Fruit fly (Drosophila melanogaster) whole organism, embryonic: ENCODE measurements around the gene yellow-f2.
A peak's percentile ranks its signal among the peaks of the same experiment; 100 is the strongest.

Experiments used
- Aef1 ChIP-seq: fragments of 200-800 bp; sonication (Bioruptor generic); IDR thresholded peaks from 3 replicates; pipeline ENCODE4 v1.3.6; 2022; ENCODE audit warnings: missing biosample characterization, missing genetic modification characterization
- B-H2 ChIP-seq: fragments of 200-800 bp; sonication (Bioruptor generic); optimal IDR thresholded peaks from 2 replicates; lab custom pipeline; 2018; ENCODE audit warnings: missing biosample characterization, mild to moderate bottlenecking, missing genetic modification characterization
- Bgb ChIP-seq: fragments of 200-800 bp; sonication (Bioruptor generic); IDR thresholded peaks from 2 replicates; pipeline ENCODE4 v1.3.6; 2022; ENCODE audit warnings: missing biosample characterization, missing genetic modification characterization; ENCODE audit not compliant: partially characterized antibody
- C15 ChIP-seq: fragments of 200-800 bp; sonication (Bioruptor generic); IDR thresholded peaks from 3 replicates; pipeline ENCODE4 v1.3.6; 2022; ENCODE audit warnings: missing biosample characterization, missing genetic modification characterization
- CG10147 ChIP-seq: fragments of 200-800 bp; sonication (Bioruptor generic); optimal IDR thresholded peaks from 2 replicates; lab custom pipeline; 2019; ENCODE audit warnings: missing biosample characterization, mild to moderate bottlenecking, missing genetic modification characterization, moderate library complexity
- CG11247 ChIP-seq: fragments of 200-800 bp; sonication (Bioruptor generic); IDR thresholded peaks from 2 replicates; pipeline ENCODE4 v1.3.6; 2022; ENCODE audit warnings: missing biosample characterization, missing genetic modification characterization
- CG12942 ChIP-seq: fragments of 200-800 bp; sonication (Bioruptor generic); optimal IDR thresholded peaks from 3 replicates; lab custom pipeline; 2016; ENCODE audit warnings: missing biosample characterization, missing genetic modification characterization
- CG13123 ChIP-seq: fragments of 200-800 bp; sonication (Bioruptor generic); optimal IDR thresholded peaks from 2 replicates; lab custom pipeline; 2016; ENCODE audit warnings: missing biosample characterization, missing genetic modification characterization
- CG15073 ChIP-seq: fragments of 200-800 bp; sonication (Bioruptor generic); optimal IDR thresholded peaks from 2 replicates; lab custom pipeline; 2016; ENCODE audit warnings: missing biosample characterization, missing genetic modification characterization
- CG15479 ChIP-seq: fragments of 200-800 bp; sonication (Bioruptor generic); optimal IDR thresholded peaks from 3 replicates; lab custom pipeline; 2019; ENCODE audit warnings: missing biosample characterization, mild to moderate bottlenecking, missing genetic modification characterization, moderate library complexity
- CG17359 ChIP-seq: fragments of 200-800 bp; sonication (Bioruptor generic); optimal IDR thresholded peaks from 3 replicates; lab custom pipeline; 2018; ENCODE audit warnings: missing biosample characterization, mild to moderate bottlenecking, missing genetic modification characterization, moderate library complexity
- CG17829 ChIP-seq: fragments of 200-800 bp; optimal IDR thresholded peaks from 2 replicates; lab custom pipeline; 2019; ENCODE audit warnings: missing biosample characterization, mild to moderate bottlenecking, missing genetic modification characterization, moderate library complexity
- CG31365 ChIP-seq: fragments of 200-800 bp; sonication (Bioruptor generic); optimal IDR thresholded peaks from 2 replicates; lab custom pipeline; 2018; ENCODE audit warnings: missing biosample characterization, mild to moderate bottlenecking, missing genetic modification characterization
- CG3726 ChIP-seq: fragments of 200-800 bp; sonication (Bioruptor generic); IDR thresholded peaks from 3 replicates; pipeline ENCODE4, ENCODE4 v1.3.6; 2022; ENCODE audit warnings: missing biosample characterization, missing genetic modification characterization
- CG4360 ChIP-seq: fragments of 200-800 bp; sonication (Bioruptor generic); IDR thresholded peaks from 2 replicates; pipeline ENCODE4 v1.3.6; 2022; ENCODE audit warnings: missing biosample characterization, missing genetic modification characterization
- CG5953 ChIP-seq: fragments of 200-800 bp; sonication (Bioruptor generic); IDR thresholded peaks from 2 replicates; pipeline ENCODE4 v1.3.6; 2022; ENCODE audit warnings: missing biosample characterization, missing genetic modification characterization
- CG6254 ChIP-seq: fragments of 200-800 bp; sonication (Bioruptor generic); optimal IDR thresholded peaks from 3 replicates; lab custom pipeline; 2017; ENCODE audit warnings: mild to moderate bottlenecking, missing biosample characterization, missing genetic modification reagents, missing genetic modification characterization
- CG6683 ChIP-seq: fragments of 200-800 bp; sonication (Bioruptor generic); optimal IDR thresholded peaks from 2 replicates; lab custom pipeline; 2017; ENCODE audit warnings: missing biosample characterization, mild to moderate bottlenecking, missing genetic modification characterization, missing genetic modification reagents
- CG7987 ChIP-seq: fragments of 200-800 bp; sonication (Bioruptor generic); optimal IDR thresholded peaks from 2 replicates; lab custom pipeline; 2018; ENCODE audit warnings: missing biosample characterization, mild to moderate bottlenecking, missing genetic modification characterization, moderate library complexity
- CG9437 ChIP-seq: fragments of 200-800 bp; sonication (Bioruptor generic); optimal IDR thresholded peaks from 2 replicates; lab custom pipeline; 2018; ENCODE audit warnings: missing biosample characterization, mild to moderate bottlenecking, missing genetic modification characterization
- CG9727 ChIP-seq: fragments of 200-800 bp; sonication (Bioruptor generic); optimal IDR thresholded peaks from 3 replicates; lab custom pipeline; 2017; ENCODE audit warnings: missing biosample characterization, mild to moderate bottlenecking, missing genetic modification characterization
- CoRest ChIP-seq: fragments of 200-800 bp; sonication (Bioruptor generic); optimal IDR thresholded peaks from 3 replicates; lab custom pipeline; 2018; ENCODE audit warnings: missing biosample characterization, mild to moderate bottlenecking, missing genetic modification characterization, moderate library complexity
- D19A ChIP-seq: fragments of 200-800 bp; optimal IDR thresholded peaks from 3 replicates; lab custom pipeline; 2019; ENCODE audit warnings: missing biosample characterization, mild to moderate bottlenecking, missing genetic modification characterization, moderate library complexity
- Dad ChIP-seq: fragments of 200-800 bp; sonication (Bioruptor generic); optimal IDR thresholded peaks from 3 replicates; lab custom pipeline; 2016; ENCODE audit warnings: missing biosample characterization, missing genetic modification characterization
- Doc2 ChIP-seq: fragments of 200-800 bp; sonication (Bioruptor generic); IDR thresholded peaks from 2 replicates; pipeline ENCODE4 v1.3.6; 2022; ENCODE audit warnings: missing biosample characterization, missing genetic modification characterization
- Doc3 ChIP-seq: fragments of 200-800 bp; sonication (Bioruptor generic); IDR thresholded peaks from 3 replicates; pipeline ENCODE4 v1.3.6; 2022; ENCODE audit warnings: missing biosample characterization, missing genetic modification characterization; ENCODE audit not compliant: partially characterized antibody
- ERR ChIP-seq: fragments of 200-800 bp; sonication (Bioruptor generic); optimal IDR thresholded peaks from 2 replicates; lab custom pipeline; 2016; ENCODE audit warnings: missing biosample characterization, missing genetic modification characterization
- HHEX ChIP-seq: fragments of 200-800 bp; sonication (Bioruptor generic); optimal IDR thresholded peaks from 3 replicates; lab custom pipeline; 2017; ENCODE audit warnings: missing biosample characterization, mild to moderate bottlenecking, missing genetic modification characterization, missing genetic modification reagents
- HmgZ ChIP-seq: fragments of 200-800 bp; sonication (Bioruptor generic); optimal IDR thresholded peaks from 2 replicates; lab custom pipeline; 2018; ENCODE audit warnings: missing biosample characterization, mild to moderate bottlenecking, missing genetic modification characterization
- Hmr ChIP-seq: fragments of 200-800 bp; sonication (Bioruptor generic); optimal IDR thresholded peaks from 3 replicates; lab custom pipeline; 2017; ENCODE audit warnings: mild to moderate bottlenecking, missing biosample characterization, missing genetic modification reagents, missing genetic modification characterization
- Hr51 ChIP-seq, 2 experiments: fragments of 200-800 bp; sonication (Bioruptor generic); optimal IDR thresholded peaks; 2 replicates in 1 of 2; 3 replicates in 1 of 2; lab custom pipeline; 2016 to 2018; ENCODE audit warnings: missing biosample characterization in 2 of 2, missing genetic modification characterization in 2 of 2, mild to moderate bottlenecking in 1 of 2, moderate library complexity in 1 of 2
- MBD-R2 ChIP-seq: fragments of 200-800 bp; sonication (Bioruptor generic); IDR thresholded peaks from 2 replicates; pipeline ENCODE4 v1.3.6; 2022; ENCODE audit warnings: missing biosample characterization, missing genetic modification characterization
- MTF-1 ChIP-seq: fragments of 200-800 bp; sonication (Bioruptor generic); optimal IDR thresholded peaks from 2 replicates; lab custom pipeline; 2018; ENCODE audit warnings: missing biosample characterization, mild to moderate bottlenecking, missing genetic modification characterization, borderline replicate concordance
- Mes4 ChIP-seq: fragments of 200-800 bp; sonication (Bioruptor generic); optimal IDR thresholded peaks from 2 replicates; lab custom pipeline; 2016; ENCODE audit warnings: missing biosample characterization, missing genetic modification characterization
- NC2α ChIP-seq: fragments of 200-800 bp; sonication (Bioruptor generic); optimal IDR thresholded peaks from 2 replicates; lab custom pipeline; 2016; ENCODE audit warnings: missing biosample characterization, missing genetic modification characterization
- Sry-β ChIP-seq: fragments of 200-800 bp; sonication (Bioruptor generic); optimal IDR thresholded peaks from 2 replicates; lab custom pipeline; 2018; ENCODE audit warnings: missing biosample characterization, mild to moderate bottlenecking, missing genetic modification characterization, moderate library complexity
- Tbp ChIP-seq: fragments of >200 bp; optimal IDR thresholded peaks from 2 replicates; lab custom pipeline; 2018; ENCODE audit warnings: missing biosample characterization, missing genetic modification characterization
- Usf ChIP-seq: fragments of 200-800 bp; sonication (Bioruptor generic); optimal IDR thresholded peaks from 2 replicates; lab custom pipeline; 2017; ENCODE audit warnings: missing genotype, missing biosample characterization, missing genetic modification characterization
- Xrp1 ChIP-seq: fragments of 200-800 bp; sonication (Bioruptor generic); IDR thresholded peaks from 2 replicates; pipeline ENCODE4 v1.3.6; 2022; ENCODE audit warnings: missing biosample characterization, missing genetic modification characterization
- YL-1 ChIP-seq: fragments of 200-800 bp; sonication (Bioruptor generic); optimal IDR thresholded peaks from 3 replicates; lab custom pipeline; 2017; ENCODE audit warnings: missing biosample characterization, mild to moderate bottlenecking, missing genetic modification characterization
- al ChIP-seq: fragments of 200-800 bp; sonication (Bioruptor generic); IDR thresholded peaks from 2 replicates; pipeline ENCODE4 v1.3.6; 2022; ENCODE audit warnings: missing biosample characterization, missing genetic modification characterization
- fd64A ChIP-seq: fragments of 200-800 bp; sonication (Bioruptor generic); optimal IDR thresholded peaks from 3 replicates; lab custom pipeline; 2018; ENCODE audit warnings: missing biosample characterization, mild to moderate bottlenecking, missing genetic modification characterization
- ftz-f1 ChIP-seq: fragments of 200-800 bp; sonication (Bioruptor generic); optimal IDR thresholded peaks from 2 replicates; lab custom pipeline; 2016; ENCODE audit warnings: missing biosample characterization, missing genetic modification characterization
- ranshi ChIP-seq: fragments of 200-800 bp; sonication (Bioruptor generic); IDR thresholded peaks from 2 replicates; pipeline ENCODE4 v1.3.6; 2022; ENCODE audit warnings: missing biosample characterization, missing genetic modification characterization
- repo ChIP-seq: fragments of 200-800 bp; sonication (Bioruptor generic); optimal IDR thresholded peaks from 2 replicates; lab custom pipeline; 2016; ENCODE audit warnings: missing biosample characterization, missing genetic modification characterization
- slp2 ChIP-seq: fragments of 200-800 bp; sonication (Bioruptor generic); optimal IDR thresholded peaks from 2 replicates; lab custom pipeline; 2016; ENCODE audit warnings: missing biosample characterization, missing genetic modification characterization
- sqz ChIP-seq: fragments of 200-800 bp; sonication (Bioruptor generic); optimal IDR thresholded peaks from 3 replicates; lab custom pipeline; 2018; ENCODE audit warnings: missing biosample characterization, mild to moderate bottlenecking, missing genetic modification characterization
- trh ChIP-seq: fragments of 200-800 bp; sonication (Bioruptor generic); optimal IDR thresholded peaks from 2 replicates; lab custom pipeline; 2016; ENCODE audit warnings: missing biosample characterization, missing genetic modification characterization
- tx ChIP-seq: fragments of 200-800 bp; sonication (Bioruptor generic); optimal IDR thresholded peaks from 2 replicates; lab custom pipeline; 2016; ENCODE audit warnings: missing biosample characterization, missing genetic modification characterization

yellow-f2 gene

dm6 chr3R:12981334-12982166 is 13.4 kb downstream of the yellow-f2 start (continued):
- TF ChIP-seq MTF-1 (GFP tag; lab: Kevin White, UChicago) (no peak), CoRest (tag; lab: Kevin White, UChicago) (peak; percentile 83), CG12942 (peak; percentile 28), Hmr (GFP tag; lab: Kevin White, UChicago) (peak; percentile 44), CG9437 (GFP tag; lab: Kevin White, UChicago) (peak; percentile 63), D19A (peak; percentile 60), sqz (no peak), Hr51 (GFP tag; optimal IDR thresholded peaks at IDR 0.05; lab: Kevin White, UChicago) (peak in 1 of 2 experiments; percentile 79), tx (GFP tag; lab: Kevin White, UChicago) (no peak), CG15073 (GFP tag; lab: Kevin White, UChicago) (peak; percentile 22), C15 (GFP tag; lab: Robert Waterston, UW) (no peak), fd64A (GFP tag; lab: Kevin White, UChicago) (no peak), CG3726 (GFP tag; lab: Robert Waterston, UW) (no peak), MBD-R2 (GFP tag; lab: Robert Waterston, UW) (no peak; the same call in 1 of the 2 replicates), CG7987 (GFP tag; lab: Kevin White, UChicago) (no peak), CG13123 (GFP tag; lab: Kevin White, UChicago) (no peak), Xrp1 (peak; percentile 59), trh (GFP tag; lab: Kevin White, UChicago) (no peak), repo (GFP tag; lab: Kevin White, UChicago) (peak; percentile 13), NC2α (no peak), Doc3 (GFP tag; lab: Robert Waterston, UW) (no peak), HHEX (GFP tag; lab: Kevin White, UChicago) (peak; percentile 49), B-H2 (no peak), ERR (GFP tag; lab: Kevin White, UChicago) (no peak), ranshi (GFP tag; lab: Robert Waterston, UW) (peak; percentile 41; the same call in 1 of the 2 replicates), Doc2 (no peak), Aef1 (GFP tag; lab: Robert Waterston, UW) (peak; percentile 55; the same call in 2 of the 3 replicates), YL-1 (GFP tag; lab: Kevin White, UChicago) (no peak), CG11247 (GFP tag; lab: Robert Waterston, UW) (no peak), Sry-β (GFP tag; lab: Kevin White, UChicago) (no peak), CG6683 (no peak), CG4360 (GFP tag; lab: Robert Waterston, UW) (peak; percentile 67), CG5953 (no peak), slp2 (GFP tag; lab: Kevin White, UChicago) (no peak), Bgb (GFP tag; lab: Robert Waterston, UW) (no peak), Usf (GFP tag; lab: Kevin White, UChicago) (peak; percentile 17), CG6254 (peak; percentile 47), CG15479 (GFP tag; lab: Kevin White, UChicago) (no peak), Dad (no peak), HmgZ (tag; lab: Kevin White, UChicago) (no peak), al (GFP tag; lab: Robert Waterston, UW) (0 out of 2 replicates have a peak, but pooled peaks have one; percentile 27), ftz-f1 (GFP tag; lab: Kevin White, UChicago) (no peak), CG31365 (tag; lab: Kevin White, UChicago) (no peak), Mes4 (GFP tag; lab: Kevin White, UChicago) (no peak), CG9727 (peak; percentile 74), CG17829 (tag; lab: Kevin White, UChicago) (peak; percentile 70), Tbp (no peak), CG10147 (no peak), CG17359 (peak; percentile 75)
